Fruit fly (Drosophila melanogaster): ENCODE results near the gene CG3437.
A peak's percentile ranks its signal among the peaks of the same experiment; 100 is the strongest.

CG3437 gene

dm6 chr3L:9489627-9490026 lies 32.2 kb upstream of the CG3437 start:
- no peak for TF ChIP-seq CG8478 (optimal IDR thresholded peaks at IDR 0.05)
- no peak for TF ChIP-seq CTCF (optimal IDR thresholded peaks at IDR 0.05)

DNA sequence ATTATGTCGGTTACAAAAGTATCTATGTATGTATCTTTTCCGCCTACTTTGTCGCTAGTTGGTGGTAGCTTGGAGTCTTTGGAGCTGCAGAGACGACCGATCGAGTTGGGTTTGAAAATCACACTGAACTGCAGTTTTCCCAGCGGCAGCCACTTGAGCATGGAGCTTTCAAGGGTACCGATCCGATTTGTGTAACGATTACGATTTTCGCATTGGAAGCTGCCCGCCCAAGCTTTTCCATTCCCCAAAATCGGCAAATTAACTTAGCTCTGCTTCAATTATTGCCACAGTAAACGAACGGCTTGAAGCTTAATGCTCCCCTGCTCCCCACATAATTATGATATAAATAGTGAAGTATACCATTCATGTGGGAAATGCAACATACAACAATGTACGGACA lies 31.7 kb upstream of the CG3437 start, which contains the start of gene CG32036:
CG32036 (minus strand) TSS at position 101 of the 400 bp plus-strand sequence.
- TF ChIP-seq CG8478 (optimal IDR thresholded peaks at IDR 0.05) (no peak), CTCF (optimal IDR thresholded peaks at IDR 0.05) (no peak)

- TF ChIP-seq CG8478 (optimal IDR thresholded peaks at IDR 0.05) (no peak), CTCF (optimal IDR thresholded peaks at IDR 0.05) (peak in 1 of 2 experiments; percentile 6)
Measured at dm6 chr3L:9487586-9487985, 30.1 kb upstream of the CG3437 start, which contains the start of gene pall. TSS of gene pall (minus strand) at chr3L:9487790.

DNA sequence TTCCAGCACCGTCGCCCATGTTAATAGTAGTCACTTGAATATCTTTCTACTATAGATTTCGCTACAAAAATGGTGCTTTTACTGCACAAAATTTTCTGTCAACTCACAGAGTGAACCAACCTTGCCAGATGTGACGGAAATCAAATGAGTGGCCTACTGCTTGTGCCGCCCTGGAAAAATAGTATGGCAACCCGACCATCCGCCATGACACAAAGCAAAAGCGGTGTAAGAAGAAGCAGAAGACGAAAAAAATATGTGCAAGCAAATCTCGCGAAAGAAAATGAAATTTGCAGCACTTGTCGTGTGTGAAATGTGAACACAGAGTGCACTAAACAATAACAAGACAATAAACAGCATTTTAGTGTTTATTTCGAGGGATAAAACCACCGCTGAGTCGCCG lies 19.4 kb upstream of the CG3437 start, which contains the start of the genes Uch-L5 and Jarid2:
Uch-L5 (minus strand) TSS at position 137 of the 400 bp plus-strand sequence.
Jarid2 (plus strand) TSS at position 210 of the 400 bp plus-strand sequence.
- TF ChIP-seq CG8478 (optimal IDR thresholded peaks at IDR 0.05): no peak
- TF ChIP-seq CTCF (optimal IDR thresholded peaks at IDR 0.05): peak; percentile 11 to 47

DNA sequence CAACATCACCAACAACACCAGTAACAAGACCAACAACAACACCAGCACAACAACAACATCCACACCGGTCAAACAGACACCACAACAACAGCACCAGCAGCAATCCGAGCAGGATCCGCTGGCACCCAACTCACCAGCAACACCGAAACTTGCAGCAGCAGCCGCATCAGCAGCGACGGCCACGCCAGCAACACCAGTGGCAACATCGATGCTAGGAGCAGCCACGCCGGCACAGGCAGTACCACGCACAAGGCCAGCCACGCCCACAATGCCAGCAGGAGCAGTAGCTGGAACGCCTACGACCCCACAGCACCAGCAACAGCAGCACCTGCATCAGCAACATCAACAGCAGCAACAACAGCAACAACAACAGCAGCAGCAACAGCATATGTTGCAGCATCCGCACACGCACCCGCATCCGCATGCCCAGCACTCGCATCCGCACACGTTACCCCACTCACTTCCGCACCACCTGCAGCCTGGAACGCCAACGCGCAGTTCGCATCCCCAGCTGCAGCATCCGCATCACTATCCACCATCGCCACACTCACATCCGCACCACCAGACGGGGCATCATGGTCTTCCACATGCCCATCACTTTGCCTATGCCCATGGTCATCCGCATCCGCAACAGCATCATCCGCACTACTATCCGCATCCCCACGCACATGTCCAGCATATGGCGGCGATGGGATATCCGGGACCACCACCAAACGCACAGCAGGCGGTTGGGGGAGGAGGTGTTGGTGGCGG lies 13.9 kb upstream of the CG3437 start:
- TF ChIP-seq CTCF (optimal IDR thresholded peaks at IDR 0.05) (no peak), CG8478 (optimal IDR thresholded peaks at IDR 0.05) (no peak)

- TF ChIP-seq CG8478 (optimal IDR thresholded peaks at IDR 0.05) (no peak), CTCF (optimal IDR thresholded peaks at IDR 0.05) (no peak)
Measured at dm6 chr3L:9469079-9469478, 11.6 kb upstream of the CG3437 start.

dm6 chr3L:9468261-9468890 lies 10.9 kb upstream of the CG3437 start:
- no peak for TF ChIP-seq CG8478 (optimal IDR thresholded peaks at IDR 0.05)
- TF ChIP-seq CTCF (optimal IDR thresholded peaks at IDR 0.05): no peak

dm6 chr3L:9467763-9468206 lies 10.3 kb upstream of the CG3437 start:
- no peak for TF ChIP-seq CG8478 (optimal IDR thresholded peaks at IDR 0.05)

dm6 chr3L:9467267-9467666 lies 9.8 kb upstream of the CG3437 start:
- TF ChIP-seq CG8478 (optimal IDR thresholded peaks at IDR 0.05) (no peak), CTCF (optimal IDR thresholded peaks at IDR 0.05) (no peak)

DNA sequence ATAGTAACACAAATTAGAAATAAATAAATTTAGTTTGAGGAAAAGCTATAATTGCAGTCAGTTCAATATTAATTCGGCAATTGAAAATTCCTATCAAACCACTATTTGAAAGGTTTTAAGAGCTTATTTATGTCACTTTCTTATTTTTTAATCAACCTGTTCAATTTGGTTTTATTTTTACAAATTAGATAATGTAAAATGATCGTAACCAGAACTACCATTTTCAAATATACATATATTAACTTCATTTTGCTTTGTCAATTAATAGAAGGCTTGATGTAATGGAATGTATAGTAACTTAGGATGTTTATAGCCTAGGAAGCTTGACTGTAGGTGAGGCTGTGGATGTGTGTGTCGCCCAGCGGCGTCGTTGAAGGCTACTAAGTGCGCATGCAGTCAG lies 9.1 kb upstream of the CG3437 start:
- TF ChIP-seq CTCF (optimal IDR thresholded peaks at IDR 0.05) (no peak), CG8478 (optimal IDR thresholded peaks at IDR 0.05) (no peak)

DNA sequence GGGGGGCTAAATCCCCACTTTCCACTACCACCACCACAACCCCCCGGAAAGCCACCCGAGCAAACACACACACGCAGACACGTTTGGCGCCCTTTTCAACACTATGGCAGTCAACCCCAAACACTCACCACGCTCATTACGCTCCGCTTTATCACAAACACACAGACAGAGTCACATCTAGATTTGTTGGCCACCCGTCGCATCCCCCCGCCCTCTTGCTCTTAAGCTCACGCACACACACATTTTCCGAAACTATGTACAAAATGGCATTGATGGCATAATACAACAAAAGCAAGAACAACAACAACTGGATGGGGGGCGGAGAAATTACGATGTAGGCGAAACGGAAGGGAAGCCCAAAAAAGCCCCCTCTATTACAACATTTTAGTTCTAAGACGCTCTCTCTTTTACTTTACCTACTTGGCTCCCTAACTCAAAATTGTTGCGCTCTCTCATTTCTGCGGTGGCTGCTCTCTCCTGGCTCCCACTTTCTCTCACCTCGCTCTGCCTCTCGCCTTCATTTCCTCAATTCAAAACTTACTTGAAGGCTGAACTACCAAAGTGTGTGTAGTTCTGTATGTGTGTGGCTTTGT lies 8.3 kb upstream of the CG3437 start:
- TF ChIP-seq CG8478 (optimal IDR thresholded peaks at IDR 0.05) (no peak), CTCF (optimal IDR thresholded peaks at IDR 0.05) (no peak)

DNA sequence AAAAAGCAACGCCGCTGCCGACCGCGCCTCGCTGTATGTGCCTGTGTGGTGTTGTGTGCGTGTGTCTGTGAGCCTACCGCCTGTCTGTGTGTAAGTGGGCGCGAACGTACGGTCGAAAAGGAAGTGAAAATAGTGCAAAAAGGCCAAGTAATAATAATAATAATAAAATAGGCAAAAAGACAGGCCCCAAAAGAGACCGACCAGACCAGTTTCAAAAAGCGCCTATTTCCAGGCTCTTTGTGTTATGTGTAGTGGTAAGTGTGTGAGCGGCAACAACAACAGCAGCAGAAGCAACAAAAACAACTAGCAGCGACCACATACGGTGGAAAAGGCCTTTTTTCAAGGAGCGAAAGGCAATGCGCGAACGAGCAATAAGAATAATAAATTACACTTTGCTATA lies 5.3 kb upstream of the CG3437 start:
- TF ChIP-seq CG8478 (optimal IDR thresholded peaks at IDR 0.05): no peak
- TF ChIP-seq CTCF (optimal IDR thresholded peaks at IDR 0.05): no peak

DNA sequence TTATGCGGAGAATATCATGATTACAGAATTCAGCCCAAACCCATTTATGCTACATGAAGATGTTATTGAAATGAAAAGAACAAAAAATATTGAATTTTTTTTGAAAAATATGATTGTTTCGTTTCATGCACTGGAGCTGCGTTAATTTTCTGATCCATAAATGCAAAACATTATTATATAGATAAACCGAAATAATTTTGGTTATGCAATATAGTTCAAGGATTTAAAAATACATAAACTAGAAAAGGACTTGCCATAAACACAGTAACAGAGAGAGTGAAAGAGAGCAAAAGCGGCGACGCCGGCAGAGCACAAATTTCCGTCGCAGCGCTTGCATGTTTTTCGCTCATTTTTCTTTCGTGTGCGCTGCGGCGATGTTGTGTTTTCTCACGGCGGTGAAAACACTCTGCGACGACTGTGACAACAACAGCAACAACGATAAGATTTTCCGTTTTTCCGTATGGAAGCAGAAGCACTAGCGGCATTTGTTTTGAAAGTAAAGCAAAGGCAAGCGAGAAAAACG lies 4.8 kb upstream of the CG3437 start:
- TF ChIP-seq CG8478 (optimal IDR thresholded peaks at IDR 0.05): no peak
- no peak for TF ChIP-seq CTCF (optimal IDR thresholded peaks at IDR 0.05)

DNA sequence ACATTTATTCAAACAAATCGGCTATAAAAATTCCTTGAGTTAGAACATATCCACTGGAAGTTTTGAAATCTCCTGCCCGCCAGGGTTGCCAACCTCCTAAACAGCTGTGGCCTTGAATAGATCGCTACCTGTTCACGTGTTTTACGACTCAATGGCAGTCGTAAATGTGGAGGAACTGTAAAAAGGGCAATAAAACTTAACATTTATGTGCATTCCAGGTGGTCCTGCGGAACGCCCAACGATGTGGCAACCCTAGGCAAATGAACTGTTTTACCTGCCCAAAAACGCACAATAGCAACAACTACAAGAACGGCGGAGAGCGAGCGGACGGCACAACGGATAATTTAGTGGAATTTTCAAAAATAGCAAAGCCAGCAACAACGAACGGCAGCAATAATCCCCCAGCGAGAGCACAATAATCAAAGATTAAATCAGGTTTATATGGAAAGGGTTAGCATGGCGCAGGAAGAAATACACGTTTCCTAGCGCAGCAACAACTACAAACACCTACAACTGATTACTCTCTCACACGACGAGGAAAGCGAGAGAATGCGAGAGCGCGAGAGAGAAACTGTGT lies 4.3 kb upstream of the CG3437 start:
- TF ChIP-seq CG8478 (optimal IDR thresholded peaks at IDR 0.05) (no peak), CTCF (optimal IDR thresholded peaks at IDR 0.05) (no peak)
